Worm (Caenorhabditis elegans) whole organism, mixed stage, embryonic: ENCODE measurements around the gene Y54G11A.2.
"Not testable (repeated sequence)": the region's sequence is repeated elsewhere in the genome, so short reads cannot be mapped to it uniquely, and the experiment has no call there.

Source experiments
- M03D4.4 ChIP-seq: sonication (generic microtip); optimal IDR thresholded peaks from 2 replicates; lab custom pipeline; 2017; ENCODE audit warnings: mild to moderate bottlenecking, missing genetic modification characterization, missing compliant biosample characterization
- mep-1 ChIP-seq: fragments of 150-350 bp; optimal IDR thresholded peaks from 2 replicates; lab custom pipeline; 2017; ENCODE audit warnings: missing biosample characterization, missing genetic modification reagents, missing genetic modification characterization, inconsistent platforms
- zip-8 ChIP-seq: fragments of 150-350 bp; optimal IDR thresholded peaks from 2 replicates; lab custom pipeline; 2014; ENCODE audit warnings: missing biosample characterization, missing genetic modification characterization

Gene Y54G11A.2

DNA sequence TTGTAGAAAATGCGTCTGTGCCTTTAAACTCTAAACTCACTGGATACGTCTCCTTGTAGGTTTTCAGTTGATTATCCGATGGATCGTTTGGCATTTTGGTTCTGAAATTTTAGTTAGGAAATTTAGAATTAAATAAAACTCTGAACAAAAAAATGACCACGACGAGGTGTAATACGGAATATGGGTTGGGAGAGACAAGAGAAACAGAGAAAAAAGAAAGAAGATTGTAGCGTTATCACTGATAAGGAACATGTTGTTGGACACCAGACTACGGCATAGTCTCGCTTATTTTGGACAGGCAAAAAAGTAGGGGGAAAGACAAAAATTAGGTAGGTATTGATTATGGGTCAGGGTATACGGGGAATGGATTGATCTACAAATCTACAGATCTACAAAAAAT lies 49.8 kb downstream of the Y54G11A.2 start, which contains the start of gene ctl-2:
Gene ctl-2, minus strand, starts transcription at position 101 of the 400 bp plus-strand sequence.
- not testable (repeated sequence) for TF ChIP-seq mep-1 (tag; lab: Kevin White, UChicago); M03D4.4 (tag; lab: Kevin White, UChicago); zip-8
- TF ChIP-seq, all 35 proteins: peak for 0; not testable (repeated sequence) for 35
